Worm (Caenorhabditis elegans) whole organism, late embryonic: ENCODE measurements around the gene Y79H2A.12.

Experiments used
- ceh-30 ChIP-seq: fragments of 150-350 bp; optimal IDR thresholded peaks from 2 replicates; lab custom pipeline; 2014; ENCODE audit warnings: missing biosample characterization, missing genetic modification characterization
- ceh-31 ChIP-seq: sonication (generic microtip); optimal IDR thresholded peaks from 2 replicates; lab custom pipeline; 2016; ENCODE audit warnings: missing genetic modification characterization, missing compliant biosample characterization
- ceh-9 ChIP-seq: sonication (generic microtip); optimal IDR thresholded peaks from 2 replicates; lab custom pipeline; 2016; ENCODE audit warnings: mild to moderate bottlenecking, missing genetic modification characterization, inconsistent platforms, missing compliant biosample characterization
- hlh-13 ChIP-seq: fragments of 200-800 bp; sonication (Bioruptor generic); optimal IDR thresholded peaks from 2 replicates; lab custom pipeline; 2018; ENCODE audit warnings: mild to moderate bottlenecking, missing genetic modification characterization, missing compliant biosample characterization
- nhr-11 ChIP-seq: fragments of 150-350 bp; optimal IDR thresholded peaks from 2 replicates; lab custom pipeline; 2014; ENCODE audit warnings: missing biosample characterization, missing genetic modification characterization
- npax-4 ChIP-seq: sonication (generic microtip); optimal IDR thresholded peaks from 2 replicates; lab custom pipeline; 2016; ENCODE audit warnings: missing genetic modification characterization, missing compliant biosample characterization
- pat-9 ChIP-seq: fragments of 200-800 bp; sonication (Bioruptor generic); optimal IDR thresholded peaks from 2 replicates; lab custom pipeline; 2018; ENCODE audit warnings: mild to moderate bottlenecking, missing genetic modification characterization, moderate library complexity, missing compliant biosample characterization
- pha-4 ChIP-seq: fragments of 150-350 bp; optimal IDR thresholded peaks from 2 replicates; lab custom pipeline; 2018; ENCODE audit warnings: missing biosample characterization, missing genetic modification reagents, missing genetic modification characterization
- pqm-1 ChIP-seq: sonication (generic microtip); optimal IDR thresholded peaks from 2 replicates; lab custom pipeline; 2016; ENCODE audit warnings: missing genetic modification characterization, missing compliant biosample characterization
- rnt-1 ChIP-seq: sonication (generic microtip); optimal IDR thresholded peaks from 2 replicates; lab custom pipeline; 2016; ENCODE audit warnings: missing genetic modification characterization, missing compliant biosample characterization
- sox-2 ChIP-seq: fragments of 200-800 bp; sonication (Bioruptor generic); IDR thresholded peaks from 2 replicates; pipeline ENCODE4 v1.3.6; 2022; ENCODE audit warnings: missing genetic modification reagents, missing genetic modification characterization, missing compliant biosample characterization
- ztf-16 ChIP-seq: sonication (generic microtip); optimal IDR thresholded peaks from 2 replicates; lab custom pipeline; 2017; ENCODE audit warnings: missing genetic modification characterization, missing compliant biosample characterization

DNA sequence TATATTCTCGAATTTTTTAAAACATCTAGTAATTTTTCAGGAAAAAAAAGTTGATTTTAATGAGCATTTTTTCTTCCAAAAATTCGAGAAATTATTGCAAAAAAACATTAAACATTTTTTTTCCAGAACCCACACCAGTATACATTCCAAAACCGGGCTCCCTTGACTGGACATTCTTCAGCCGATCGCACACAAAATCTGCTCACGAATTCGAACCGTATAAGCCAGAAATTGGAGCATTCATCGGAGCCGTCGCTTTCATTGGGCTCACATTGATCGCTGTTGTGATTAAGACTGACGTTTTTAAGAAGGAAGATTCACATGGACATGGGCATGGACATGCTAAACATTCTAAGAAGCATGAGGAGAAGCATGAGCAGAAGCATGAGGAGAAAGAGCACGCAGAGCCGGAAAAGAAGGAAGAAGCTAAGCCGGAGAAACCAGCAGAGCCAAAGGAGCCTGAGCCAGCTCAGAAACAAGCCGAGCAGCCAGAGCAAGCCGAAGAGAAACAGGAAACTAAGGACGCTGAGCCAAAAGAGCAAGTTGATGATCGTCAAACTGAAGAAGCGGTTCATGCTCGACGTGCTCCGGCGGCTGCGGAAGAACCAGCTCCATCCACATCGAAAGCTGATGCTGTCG, 36.9 kb downstream of the Y79H2A.12 start:
- TF ChIP-seq pat-9 (tag; lab: Kevin White, UChicago), result no peak
- TF ChIP-seq ceh-9 (tag; lab: Kevin White, UChicago), result no peak
- TF ChIP-seq pha-4 (tag; lab: Kevin White, UChicago), result no peak
- no peak for TF ChIP-seq ztf-16 (tag; lab: Kevin White, UChicago)
- TF ChIP-seq ceh-30, result no peak
- no peak for TF ChIP-seq ceh-31 (tag; lab: Kevin White, UChicago)
- no peak for TF ChIP-seq pqm-1 (tag; lab: Kevin White, UChicago)
- no peak for TF ChIP-seq nhr-11 (tag; lab: Kevin White, UChicago)
- no peak for TF ChIP-seq hlh-13
- no peak for TF ChIP-seq rnt-1
- TF ChIP-seq sox-2 (GFP tag; lab: Robert Waterston, UW), result no peak
- no peak for TF ChIP-seq npax-4 (tag; lab: Kevin White, UChicago)
